Worm (Caenorhabditis elegans) whole organism, L1 larva: ENCODE data around the gene adah-1.

ENCODE experiments used
- aha-1 ChIP-seq: fragments of 150-350 bp; optimal IDR thresholded peaks from 2 replicates; lab custom pipeline; 2014; ENCODE audit warnings: missing biosample characterization, missing genetic modification characterization
- egl-13 ChIP-seq: sonication (generic microtip); optimal IDR thresholded peaks from 2 replicates; lab custom pipeline; 2016; ENCODE audit warnings: missing genotype, missing genetic modification reagents, missing genetic modification characterization, missing compliant biosample characterization
- jun-1 ChIP-seq: fragments of 150-350 bp; optimal IDR thresholded peaks from 2 replicates; lab custom pipeline; 2014; ENCODE audit warnings: missing biosample characterization, missing genetic modification reagents, missing genetic modification characterization
- lin-15B ChIP-seq: fragments of 150-350 bp; sonication (generic microtip); optimal IDR thresholded peaks from 3 replicates; lab custom pipeline; 2014; ENCODE audit warnings: missing biosample characterization, missing genetic modification characterization
- nhr-28 ChIP-seq: fragments of 150-350 bp; optimal IDR thresholded peaks from 2 replicates; lab custom pipeline; 2014; ENCODE audit warnings: missing biosample characterization, missing genetic modification characterization
- sox-4 ChIP-seq: sonication (generic microtip); optimal IDR thresholded peaks from 2 replicates; lab custom pipeline; 2016; ENCODE audit warnings: missing genetic modification characterization, missing compliant biosample characterization
- unc-62 ChIP-seq: fragments of 150-350 bp; optimal IDR thresholded peaks from 2 replicates; lab custom pipeline; 2014; ENCODE audit warnings: missing biosample characterization, missing genetic modification reagents, missing genetic modification characterization
- xbp-1 ChIP-seq: sonication (generic microtip); optimal IDR thresholded peaks from 2 replicates; lab custom pipeline; 2016; ENCODE audit warnings: missing genetic modification characterization, missing compliant biosample characterization

- TF ChIP-seq lin-15B (tag; lab: Kevin White, UChicago), result no peak
- no peak for TF ChIP-seq egl-13 (tag; lab: Kevin White, UChicago)
- no peak for TF ChIP-seq xbp-1 (tag; lab: Kevin White, UChicago)
- no peak for TF ChIP-seq nhr-28
- no peak for TF ChIP-seq sox-4 (tag; lab: Kevin White, UChicago)
- no peak for TF ChIP-seq unc-62 (GFP tag; lab: Kevin White, UChicago)
- TF ChIP-seq jun-1 (tag; lab: Kevin White, UChicago), result no peak
- no peak for TF ChIP-seq aha-1 (tag; lab: Kevin White, UChicago)
These were observed 32.9 kb upstream of the adah-1 start for ce11 chrIV:6991070-6991469.
